Worm (Caenorhabditis elegans): ENCODE measurements around the gene ZK836.3.

ZK836.3 gene

ce11 chrV:12190943-12191569 lies 4.7 kb downstream of the ZK836.3 start, which contains the start of gene dpy-30:
dpy-30 (plus strand) TSS chrV:12191519.
- no peak for TF ChIP-seq dmd-9 (GFP tag; IDR thresholded peaks at IDR 0.05)
- no peak for TF ChIP-seq unc-62 (GFP tag; optimal IDR thresholded peaks at IDR 0.05 in 1 of 2)
- no peak for TF ChIP-seq unc-62 (tag; optimal IDR thresholded peaks at IDR 0.05)
- TF ChIP-seq sdz-12 (GFP tag; optimal IDR thresholded peaks at IDR 0.05): no peak
- TF ChIP-seq unc-39 (tag; optimal IDR thresholded peaks at IDR 0.05): no peak
- TF ChIP-seq nhr-237 (tag; optimal IDR thresholded peaks at IDR 0.05): no peak
- no peak for TF ChIP-seq Y105C5A.15 (GFP tag; IDR thresholded peaks at IDR 0.05)
- TF ChIP-seq nhr-41 (GFP tag; IDR thresholded peaks at IDR 0.05): no peak
- TF ChIP-seq nhr-76 (tag; optimal IDR thresholded peaks at IDR 0.05): no peak
- TF ChIP-seq madf-5 (GFP tag; IDR thresholded peaks at IDR 0.05): no peak
- no peak for TF ChIP-seq ZK546.5 (tag; optimal IDR thresholded peaks at IDR 0.05)
- peak; percentile 3 for TF ChIP-seq nhr-28 (tag; optimal IDR thresholded peaks at IDR 0.05)
- TF ChIP-seq nhr-10 (tag; optimal IDR thresholded peaks at IDR 0.05): no peak
- no peak for TF ChIP-seq F26F4.8 (GFP tag; conservative IDR thresholded peaks at IDR 0.05)
- no peak for TF ChIP-seq spr-1 (tag; optimal IDR thresholded peaks at IDR 0.05)
- TF ChIP-seq arid-1 (GFP tag; conservative IDR thresholded peaks at IDR 0.05): peak; percentile 48; the same call in 1 of the 2 replicates
- no peak for TF ChIP-seq nhr-42 (GFP tag; IDR thresholded peaks at IDR 0.05)
- TF ChIP-seq lim-7 (GFP tag; IDR thresholded peaks at IDR 0.05): no peak
- TF ChIP-seq ceh-28 (tag; optimal IDR thresholded peaks at IDR 0.05): no peak
- no peak for TF ChIP-seq hif-1 (tag; optimal IDR thresholded peaks at IDR 0.05)
- no peak for TF ChIP-seq lir-3 (tag; optimal IDR thresholded peaks at IDR 0.05)
- no peak for TF ChIP-seq dmd-8 (GFP tag; IDR thresholded peaks at IDR 0.05)
- no peak for TF ChIP-seq ceh-62 (tag; optimal IDR thresholded peaks at IDR 0.05)
- TF ChIP-seq F37D6.2 (tag; optimal IDR thresholded peaks at IDR 0.05): no peak
- TF ChIP-seq lin-29 (GFP tag; IDR thresholded peaks at IDR 0.05): no peak
- no peak for TF ChIP-seq cey-2 (tag; optimal IDR thresholded peaks at IDR 0.05; ENCODE audit: borderline replicate concordance, insufficient read depth)
- no peak for TF ChIP-seq F49E8.2 (tag; optimal IDR thresholded peaks at IDR 0.05; ENCODE audit: borderline replicate concordance)
- TF ChIP-seq ama-1 (optimal IDR thresholded peaks at IDR 0.05): no peak
- TF ChIP-seq daf-8 (GFP tag; IDR thresholded peaks at IDR 0.05): no peak
- TF ChIP-seq spr-3 (GFP tag; optimal IDR thresholded peaks at IDR 0.05): no peak
- no peak for TF ChIP-seq gei-8 (GFP tag; optimal IDR thresholded peaks at IDR 0.05)
- TF ChIP-seq D1046.2 (GFP tag; IDR thresholded peaks at IDR 0.05): no peak
- TF ChIP-seq hlh-11 (tag; optimal IDR thresholded peaks at IDR 0.05): no peak
- TF ChIP-seq madf-9 (GFP tag; conservative IDR thresholded peaks at IDR 0.05): no peak
- no peak for TF ChIP-seq tra-1 (GFP tag; IDR thresholded peaks at IDR 0.05)
- no peak for TF ChIP-seq zag-1 (tag; optimal IDR thresholded peaks at IDR 0.05)
- no peak for TF ChIP-seq mxl-2 (GFP tag; conservative IDR thresholded peaks at IDR 0.05)
- no peak for TF ChIP-seq aly-2 (tag; optimal IDR thresholded peaks at IDR 0.05)
- no peak for TF ChIP-seq lin-15B (tag; optimal IDR thresholded peaks at IDR 0.05)
- no peak for TF ChIP-seq R02D3.7 (tag; optimal IDR thresholded peaks at IDR 0.05)
- no peak for TF ChIP-seq egl-27 (tag; optimal IDR thresholded peaks at IDR 0.05)
- no peak for TF ChIP-seq fos-1 (tag; optimal IDR thresholded peaks at IDR 0.05)
- no peak; the same call in none of the 2 replicates for TF ChIP-seq lin-38 (GFP tag; IDR thresholded peaks at IDR 0.05)
- TF ChIP-seq mdl-1 (tag; optimal IDR thresholded peaks at IDR 0.05): no peak
- no peak for TF ChIP-seq ceh-20 (GFP tag; IDR thresholded peaks at IDR 0.05)
- peak; percentile 84 for TF ChIP-seq hlh-30 (tag; optimal IDR thresholded peaks at IDR 0.05; ENCODE audit: insufficient read depth)
- no peak for TF ChIP-seq jun-1 (tag; optimal IDR thresholded peaks at IDR 0.05)
- no peak for TF ChIP-seq T26A8.4 (GFP tag; IDR thresholded peaks at IDR 0.05)
- TF ChIP-seq attf-4 (tag; optimal IDR thresholded peaks at IDR 0.05): no peak
- TF ChIP-seq nhr-48 (tag; optimal IDR thresholded peaks at IDR 0.05): no peak
- TF ChIP-seq lin-1 (GFP tag; IDR thresholded peaks at IDR 0.05): no peak
- TF ChIP-seq ces-1 (GFP tag; optimal IDR thresholded peaks at IDR 0.05): no peak
